Worm (Caenorhabditis elegans) whole organism, midembryonic: ENCODE measurements around the gene T28C12.1.

ENCODE experiments used
- flt-1 ChIP-seq: fragments of 200-800 bp; sonication (Bioruptor generic); IDR thresholded peaks from 2 replicates; pipeline ENCODE4 v1.3.6; 2022; ENCODE audit warnings: missing genetic modification characterization, missing compliant biosample characterization
- tab-1 ChIP-seq: fragments of 200-800 bp; sonication (Bioruptor generic); IDR thresholded peaks from 2 replicates; pipeline ENCODE4 v1.3.6; 2022; ENCODE audit warnings: missing genetic modification characterization, missing compliant biosample characterization

DNA sequence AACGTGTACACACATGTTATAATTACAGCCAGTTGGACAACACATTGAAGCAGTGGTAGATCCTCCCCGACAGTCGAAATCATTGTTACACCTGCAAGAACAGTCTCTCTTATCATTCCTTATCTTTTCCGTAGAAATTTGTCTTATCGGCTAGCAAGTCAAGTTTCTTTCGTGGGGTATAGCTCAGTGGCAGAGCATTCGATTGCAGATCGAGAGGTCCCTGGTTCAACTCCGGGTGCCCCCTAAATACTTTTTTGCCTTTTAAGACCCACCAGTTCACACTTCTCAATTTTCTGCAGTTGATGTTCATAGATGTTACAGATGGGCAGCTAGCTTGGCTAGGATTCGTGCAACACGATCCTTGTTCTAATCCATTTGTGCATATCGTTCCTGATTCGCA lies 3.5 kb downstream of the T28C12.1 start:
- TF ChIP-seq tab-1 (GFP tag; lab: Robert Waterston, UW), result no peak
- TF ChIP-seq flt-1, result no peak
